Fruit fly (Drosophila melanogaster): ENCODE measurements around the gene CG3857.

The CG3857 gene

dm6 chrX:1940020-1940419, at the start of gene CG3857, which contains the start of gene CG3587 (continued):
- TF ChIP-seq CG8944 (GFP tag; optimal IDR thresholded peaks at IDR 0.05) (peak; percentile 82), ap (GFP tag; IDR thresholded peaks at IDR 0.05) (0 out of 2 replicates have a peak, but pooled peaks have one; percentile 18), onecut (GFP tag; IDR thresholded peaks at IDR 0.05) (peak; percentile 35; the same call in 1 of the 2 replicates), tll (GFP tag; optimal IDR thresholded peaks at IDR 0.05) (peak in 1 of 2 experiments; percentile 82), Aef1 (GFP tag; IDR thresholded peaks at IDR 0.05) (peak; percentile 74), lola (GFP tag; optimal IDR thresholded peaks at IDR 0.05) (peak in 1 of 3 experiments; percentile 67), CG14667 (GFP tag; IDR thresholded peaks at IDR 0.05) (no peak), oc (tag; optimal IDR thresholded peaks at IDR 0.05) (peak; percentile 39), CG17361 (GFP tag; IDR thresholded peaks at IDR 0.05) (peak; percentile 79), CG8359 (GFP tag; optimal IDR thresholded peaks at IDR 0.05; ENCODE audit: borderline replicate concordance) (peak; percentile 16), en (GFP tag; optimal IDR thresholded peaks at IDR 0.05) (peak; percentile 46), gem (tag; optimal IDR thresholded peaks at IDR 0.05) (peak; percentile 79), CG16815 (GFP tag; optimal IDR thresholded peaks at IDR 0.05) (peak; percentile 72), ems (GFP tag; optimal IDR thresholded peaks at IDR 0.05) (peak; percentile 38), Dad (GFP tag; optimal IDR thresholded peaks at IDR 0.05) (peak; percentile 58), CG13894 (tag; optimal IDR thresholded peaks at IDR 0.05) (peak; percentile 11), CG10543 (GFP tag; optimal IDR thresholded peaks at IDR 0.05) (peak; percentile 64), pb (GFP tag; optimal IDR thresholded peaks at IDR 0.05) (peak; percentile 76), tna (GFP tag; IDR thresholded peaks at IDR 0.05; ENCODE audit: partially characterized antibody) (no peak), CG11696 (GFP tag; IDR thresholded peaks at IDR 0.05) (no peak), phol (tag; optimal IDR thresholded peaks at IDR 0.05) (peak; percentile 71), cwo (GFP tag; optimal IDR thresholded peaks at IDR 0.05) (peak; percentile 53), gsb-n (tag; optimal IDR thresholded peaks at IDR 0.05) (peak; percentile 50), HLH3B (GFP tag; IDR thresholded peaks at IDR 0.05) (peak; percentile 35; the same call in 1 of the 2 replicates), Poxn (GFP tag; IDR thresholded peaks at IDR 0.05) (0 out of 2 replicates have a peak, but pooled peaks have one; percentile 28), CG4282 (GFP tag; optimal IDR thresholded peaks at IDR 0.05) (peak; percentile 64), Hmx (GFP tag; optimal IDR thresholded peaks at IDR 0.05) (peak; percentile 33), run (tag; optimal IDR thresholded peaks at IDR 0.05) (peak; percentile 29), trem (tag; optimal IDR thresholded peaks at IDR 0.05) (peak; percentile 58), CG17612 (GFP tag; IDR thresholded peaks at IDR 0.05) (no peak), Adf1 (GFP tag; IDR thresholded peaks at IDR 0.05) (no peak), dmrt11E (tag; optimal IDR thresholded peaks at IDR 0.05) (peak; percentile 70), sens-2 (GFP tag; IDR thresholded peaks at IDR 0.05) (no peak), vfl (GFP tag; optimal IDR thresholded peaks at IDR 0.05) (peak; percentile 79), CG3281 (GFP tag; optimal IDR thresholded peaks at IDR 0.05) (peak; percentile 60), CG32767 (GFP tag; IDR thresholded peaks at IDR 0.05) (0 out of 2 replicates have a peak, but pooled peaks have one; percentile 37), pnt (GFP tag; optimal IDR thresholded peaks at IDR 0.05) (peak; percentile 75), CG11695 (GFP tag; IDR thresholded peaks at IDR 0.05) (0 out of 3 replicates have a peak, but pooled peaks have one; percentile 32), Sry-δ (GFP tag; optimal IDR thresholded peaks at IDR 0.05) (peak; percentile 61), dm (GFP tag; optimal IDR thresholded peaks at IDR 0.05) (peak; percentile 88), btn (GFP tag; optimal IDR thresholded peaks at IDR 0.05) (peak; percentile 23), tgo (GFP tag; IDR thresholded peaks at IDR 0.05) (peak; percentile 73), so (GFP tag; IDR thresholded peaks at IDR 0.05) (no peak; the same call in 2 of the 3 replicates), CG10654 (GFP tag; optimal IDR thresholded peaks at IDR 0.05) (peak; percentile 58), CG6654 (GFP tag; optimal IDR thresholded peaks at IDR 0.05) (no peak), Dip3 (GFP tag; optimal IDR thresholded peaks at IDR 0.05) (peak; percentile 78), mld (GFP tag; IDR thresholded peaks at IDR 0.05; ENCODE audit: partially characterized antibody) (no peak), Sin3A (optimal IDR thresholded peaks at IDR 0.05) (peak; percentile 69), lbe (GFP tag; optimal IDR thresholded peaks at IDR 0.05) (peak; percentile 42), CG33557 (GFP tag; optimal IDR thresholded peaks at IDR 0.05) (peak; percentile 54), grau (tag; optimal IDR thresholded peaks at IDR 0.05) (peak; percentile 74)

Measured in whole organism, embryonic.